Worm (Caenorhabditis elegans) whole organism, late embryonic: Measurements from ENCODE around the gene fkh-2.

Experiments used
- C08G9.2 ChIP-seq: sonication (generic microtip); optimal IDR thresholded peaks from 2 replicates; lab custom pipeline; 2016; ENCODE audit warnings: mild to moderate bottlenecking, missing genetic modification characterization, moderate library complexity, missing compliant biosample characterization
- F13H6.1 ChIP-seq: sonication (generic microtip); optimal IDR thresholded peaks from 2 replicates; lab custom pipeline; 2016; ENCODE audit warnings: missing genetic modification characterization, missing compliant biosample characterization
- K02D7.2 ChIP-seq: sonication (generic microtip); optimal IDR thresholded peaks from 2 replicates; lab custom pipeline; 2017; ENCODE audit warnings: mild to moderate bottlenecking, missing genetic modification characterization, missing compliant biosample characterization
- T23F11.4 ChIP-seq: fragments of 200-800 bp; sonication (Bioruptor generic); optimal IDR thresholded peaks from 2 replicates; lab custom pipeline; 2018; ENCODE audit warnings: mild to moderate bottlenecking, missing genetic modification characterization, missing compliant biosample characterization
- Y22D7AL.16 ChIP-seq: sonication (generic microtip); optimal IDR thresholded peaks from 2 replicates; lab custom pipeline; 2016; ENCODE audit warnings: missing genetic modification characterization, missing compliant biosample characterization
- ahr-1 ChIP-seq: sonication (generic microtip); optimal IDR thresholded peaks from 2 replicates; lab custom pipeline; 2016; ENCODE audit warnings: missing genetic modification characterization, missing compliant biosample characterization
- ceh-14 ChIP-seq: sonication (generic microtip); optimal IDR thresholded peaks from 2 replicates; lab custom pipeline; 2016; ENCODE audit warnings: missing genotype, missing genetic modification characterization, missing compliant biosample characterization
- ceh-18 ChIP-seq: sonication (generic microtip); optimal IDR thresholded peaks from 2 replicates; lab custom pipeline; 2016; ENCODE audit warnings: missing genetic modification characterization, missing compliant biosample characterization
- ceh-2 ChIP-seq: sonication (generic microtip); optimal IDR thresholded peaks from 2 replicates; lab custom pipeline; 2016; ENCODE audit warnings: missing genotype, missing genetic modification characterization, missing compliant biosample characterization
- ceh-30 ChIP-seq: fragments of 150-350 bp; optimal IDR thresholded peaks from 2 replicates; lab custom pipeline; 2014; ENCODE audit warnings: missing biosample characterization, missing genetic modification characterization
- ceh-31 ChIP-seq: sonication (generic microtip); optimal IDR thresholded peaks from 2 replicates; lab custom pipeline; 2016; ENCODE audit warnings: missing genetic modification characterization, missing compliant biosample characterization
- ceh-48 ChIP-seq: sonication (generic microtip); optimal IDR thresholded peaks from 2 replicates; lab custom pipeline; 2016; ENCODE audit warnings: missing genetic modification characterization, inconsistent platforms, missing compliant biosample characterization
- ceh-9 ChIP-seq: sonication (generic microtip); optimal IDR thresholded peaks from 2 replicates; lab custom pipeline; 2016; ENCODE audit warnings: mild to moderate bottlenecking, missing genetic modification characterization, inconsistent platforms, missing compliant biosample characterization
- elt-2 ChIP-seq: sonication (generic microtip); optimal IDR thresholded peaks from 2 replicates; lab custom pipeline; 2016; ENCODE audit warnings: missing genetic modification reagents, missing genetic modification characterization, missing compliant biosample characterization
- elt-4 ChIP-seq: sonication (generic microtip); optimal IDR thresholded peaks from 2 replicates; lab custom pipeline; 2016; ENCODE audit warnings: missing genetic modification characterization, missing compliant biosample characterization
- eyg-1 ChIP-seq: sonication (generic microtip); optimal IDR thresholded peaks from 2 replicates; lab custom pipeline; 2016; ENCODE audit warnings: missing genotype, missing genetic modification characterization, missing compliant biosample characterization
- fax-1 ChIP-seq: sonication (generic microtip); optimal IDR thresholded peaks from 2 replicates; lab custom pipeline; 2016; ENCODE audit warnings: missing genotype, missing genetic modification characterization, missing compliant biosample characterization
- fkh-10 ChIP-seq: fragments of 150-350 bp; optimal IDR thresholded peaks from 2 replicates; lab custom pipeline; 2014; ENCODE audit warnings: missing biosample characterization, missing genetic modification reagents, missing genetic modification characterization
- fkh-6 ChIP-seq: sonication (generic microtip); optimal IDR thresholded peaks from 2 replicates; lab custom pipeline; 2016; ENCODE audit warnings: missing genetic modification characterization, missing compliant biosample characterization
- hlh-6 ChIP-seq: sonication (generic microtip); optimal IDR thresholded peaks from 2 replicates; lab custom pipeline; 2016; ENCODE audit warnings: missing genotype, missing genetic modification characterization, missing compliant biosample characterization
- lim-6 ChIP-seq: sonication (generic microtip); optimal IDR thresholded peaks from 2 replicates; lab custom pipeline; 2016; ENCODE audit warnings: missing genetic modification characterization, missing compliant biosample characterization
- lin-11 ChIP-seq: fragments of 200-800 bp; sonication (Bioruptor generic); optimal IDR thresholded peaks from 2 replicates; lab custom pipeline; 2018; ENCODE audit warnings: mild to moderate bottlenecking, missing genetic modification characterization, missing compliant biosample characterization
- nfya-1 ChIP-seq: sonication (generic microtip); optimal IDR thresholded peaks from 2 replicates; lab custom pipeline; 2017; ENCODE audit warnings: missing genetic modification characterization, mild to moderate bottlenecking, missing compliant biosample characterization, antibody characterized with exemption, moderate library complexity
- nhr-11 ChIP-seq: fragments of 150-350 bp; optimal IDR thresholded peaks from 2 replicates; lab custom pipeline; 2014; ENCODE audit warnings: missing biosample characterization, missing genetic modification characterization
- npax-4 ChIP-seq: sonication (generic microtip); optimal IDR thresholded peaks from 2 replicates; lab custom pipeline; 2016; ENCODE audit warnings: missing genetic modification characterization, missing compliant biosample characterization
- odd-2 ChIP-seq: sonication (generic microtip); optimal IDR thresholded peaks from 2 replicates; lab custom pipeline; 2017; ENCODE audit warnings: antibody characterized with exemption, mild to moderate bottlenecking, missing genetic modification characterization, missing compliant biosample characterization
- pag-3 ChIP-seq: sonication (generic microtip); optimal IDR thresholded peaks from 2 replicates; lab custom pipeline; 2016; ENCODE audit warnings: missing compliant biosample characterization, missing genetic modification characterization, borderline replicate concordance
- pat-9 ChIP-seq: fragments of 200-800 bp; sonication (Bioruptor generic); optimal IDR thresholded peaks from 2 replicates; lab custom pipeline; 2018; ENCODE audit warnings: mild to moderate bottlenecking, missing genetic modification characterization, moderate library complexity, missing compliant biosample characterization
- pax-1 ChIP-seq: fragments of 150-350 bp; optimal IDR thresholded peaks from 2 replicates; lab custom pipeline; 2014; ENCODE audit warnings: missing biosample characterization, missing genetic modification characterization
- pha-4 ChIP-seq: fragments of 150-350 bp; optimal IDR thresholded peaks from 2 replicates; lab custom pipeline; 2018; ENCODE audit warnings: missing biosample characterization, missing genetic modification reagents, missing genetic modification characterization
- pros-1 ChIP-seq: fragments of 150-350 bp; optimal IDR thresholded peaks from 2 replicates; lab custom pipeline; 2014; ENCODE audit warnings: missing biosample characterization, missing genetic modification reagents, missing genetic modification characterization
- ref-2 ChIP-seq: sonication (generic microtip); optimal IDR thresholded peaks from 2 replicates; lab custom pipeline; 2016; ENCODE audit warnings: missing genetic modification characterization, missing compliant biosample characterization
- syd-9 ChIP-seq: sonication (generic microtip); optimal IDR thresholded peaks from 2 replicates; lab custom pipeline; 2016; ENCODE audit warnings: mild to moderate bottlenecking, missing genetic modification characterization, moderate library complexity, missing compliant biosample characterization
- tbx-7 ChIP-seq: sonication (generic microtip); optimal IDR thresholded peaks from 2 replicates; lab custom pipeline; 2016; ENCODE audit warnings: missing genotype, missing genetic modification characterization, missing compliant biosample characterization
- ttx-3 ChIP-seq: sonication (generic microtip); optimal IDR thresholded peaks from 2 replicates; lab custom pipeline; 2016; ENCODE audit warnings: missing genetic modification reagents, missing genetic modification characterization, missing compliant biosample characterization
- unc-42 ChIP-seq: sonication (generic microtip); optimal IDR thresholded peaks from 2 replicates; lab custom pipeline; 2016; ENCODE audit warnings: missing genotype, missing genetic modification characterization, missing compliant biosample characterization
- unc-55 ChIP-seq: sonication (generic microtip); optimal IDR thresholded peaks from 2 replicates; lab custom pipeline; 2017; ENCODE audit warnings: missing biosample characterization, missing genetic modification reagents, missing genetic modification characterization
- unc-86 ChIP-seq: sonication (generic microtip); optimal IDR thresholded peaks from 2 replicates; lab custom pipeline; 2016; ENCODE audit warnings: missing genetic modification characterization, missing compliant biosample characterization
- ztf-16 ChIP-seq: sonication (generic microtip); optimal IDR thresholded peaks from 2 replicates; lab custom pipeline; 2017; ENCODE audit warnings: missing genetic modification characterization, missing compliant biosample characterization

The fkh-2 gene

DNA sequence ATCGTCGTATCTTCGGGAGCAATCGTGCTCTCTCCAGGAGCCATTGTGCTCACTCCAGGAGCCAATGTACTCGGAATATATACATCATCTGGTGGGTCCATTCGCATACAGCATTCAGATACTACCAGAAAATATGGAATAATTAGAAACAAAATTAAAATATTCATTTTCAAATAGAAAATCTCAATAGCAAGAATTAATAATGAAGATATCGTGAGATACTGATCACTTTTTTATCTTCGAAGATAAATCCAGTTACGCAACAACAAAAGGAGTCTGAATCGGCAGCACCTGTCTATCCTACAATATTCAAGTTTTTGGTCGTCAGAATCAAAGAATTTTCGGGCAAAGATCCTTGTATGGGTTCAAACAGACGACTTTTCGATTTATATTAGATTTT is 26.6 kb upstream of the fkh-2 start, which contains the start of gene F47B7.5:
Gene F47B7.5 (minus strand): TSS at position 101 of the 400 bp plus-strand sequence.
- TF ChIP-seq tbx-7 (tag; lab: Kevin White, UChicago) (no peak), ttx-3 (tag; lab: Kevin White, UChicago) (no peak), syd-9 (no peak), fkh-6 (no peak), odd-2 (tag; lab: Kevin White, UChicago) (no peak), lim-6 (tag; lab: Kevin White, UChicago) (no peak), pha-4 (tag; lab: Kevin White, UChicago) (no peak), ztf-16 (tag; lab: Kevin White, UChicago) (no peak), ceh-48 (tag; lab: Kevin White, UChicago) (no peak), Y22D7AL.16 (no peak), nfya-1 (tag; lab: Kevin White, UChicago) (no peak), npax-4 (no peak), elt-2 (tag; lab: Kevin White, UChicago) (no peak), nhr-11 (tag; lab: Kevin White, UChicago) (no peak), fkh-10 (no peak), K02D7.2 (tag; lab: Kevin White, UChicago) (no peak)

DNA sequence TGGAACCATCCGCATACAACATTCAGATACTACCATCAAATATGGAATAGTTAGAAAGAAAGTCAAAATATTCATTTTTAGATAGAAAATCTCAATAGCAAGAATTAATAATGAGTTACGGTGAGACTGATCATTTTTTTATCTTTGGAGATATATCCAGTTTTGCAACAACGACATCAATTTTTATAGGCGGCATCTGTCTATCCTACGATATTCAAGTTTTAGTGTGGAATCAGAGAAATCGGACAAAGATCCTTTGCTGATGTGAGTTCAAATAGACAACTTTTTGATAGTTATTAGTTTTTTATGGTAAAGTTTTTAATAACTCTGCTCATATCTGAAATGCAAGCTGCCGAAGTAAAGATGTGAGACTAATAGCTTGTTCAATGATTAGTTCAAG is 24.4 kb upstream of the fkh-2 start, which contains the start of gene F47B7.4:
Gene F47B7.4 (minus strand): TSS at position 101 of the 400 bp plus-strand sequence.
- TF ChIP-seq lin-11 (tag; lab: Kevin White, UChicago) (no peak), eyg-1 (tag; lab: Kevin White, UChicago) (no peak), pax-1 (tag; lab: Kevin White, UChicago) (no peak), ceh-2 (tag; lab: Kevin White, UChicago) (no peak), syd-9 (no peak), ztf-16 (tag; lab: Kevin White, UChicago) (no peak), nfya-1 (tag; lab: Kevin White, UChicago) (no peak), T23F11.4 (GFP tag; lab: Kevin White, UChicago) (no peak), fax-1 (tag; lab: Kevin White, UChicago) (no peak), F13H6.1 (tag; lab: Kevin White, UChicago) (no peak), unc-86 (tag; lab: Kevin White, UChicago) (no peak), ceh-9 (tag; lab: Kevin White, UChicago) (no peak), unc-55 (GFP tag; lab: Kevin White, UChicago) (no peak), K02D7.2 (tag; lab: Kevin White, UChicago) (no peak)

DNA sequence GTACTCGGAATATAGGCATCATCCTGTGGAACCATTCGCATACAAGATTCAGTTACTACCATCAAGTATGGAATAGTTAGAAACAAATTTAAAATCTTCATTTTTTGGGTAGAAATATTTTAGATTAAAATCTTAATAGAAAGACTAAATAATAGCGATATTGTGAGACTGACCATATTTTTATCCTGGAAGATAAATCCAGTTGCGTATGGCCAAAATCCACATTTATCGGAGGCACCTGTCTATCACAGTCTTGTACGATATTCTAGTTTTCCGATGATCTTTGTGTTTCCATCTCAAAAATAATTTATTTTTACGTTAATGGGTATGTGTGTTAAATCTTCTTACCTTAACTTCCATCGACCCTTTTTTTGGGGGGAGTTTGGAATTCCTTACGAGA is 22.2 kb upstream of the fkh-2 start, which contains the start of gene F47B7.3:
Gene F47B7.3 (minus strand): TSS at position 101 of the 400 bp plus-strand sequence.
- TF ChIP-seq pat-9: no peak
- TF ChIP-seq pag-3 (tag; lab: Kevin White, UChicago): no peak
- no peak for TF ChIP-seq elt-4 (tag; lab: Kevin White, UChicago)
- no peak for TF ChIP-seq nfya-1 (tag; lab: Kevin White, UChicago)
- TF ChIP-seq ceh-9 (tag; lab: Kevin White, UChicago): no peak
- no peak for TF ChIP-seq T23F11.4 (GFP tag; lab: Kevin White, UChicago)
- TF ChIP-seq ref-2 (tag; lab: Kevin White, UChicago): no peak
- no peak for TF ChIP-seq elt-2 (tag; lab: Kevin White, UChicago)
- TF ChIP-seq ceh-18 (tag; lab: Kevin White, UChicago): no peak
- TF ChIP-seq ztf-16 (tag; lab: Kevin White, UChicago): no peak
- no peak for TF ChIP-seq ceh-31
- TF ChIP-seq pros-1 (tag; lab: Kevin White, UChicago): no peak
- no peak for TF ChIP-seq unc-86 (tag; lab: Kevin White, UChicago)
- no peak for TF ChIP-seq pax-1 (tag; lab: Kevin White, UChicago)
- TF ChIP-seq, all 69 proteins: peak for 0

DNA sequence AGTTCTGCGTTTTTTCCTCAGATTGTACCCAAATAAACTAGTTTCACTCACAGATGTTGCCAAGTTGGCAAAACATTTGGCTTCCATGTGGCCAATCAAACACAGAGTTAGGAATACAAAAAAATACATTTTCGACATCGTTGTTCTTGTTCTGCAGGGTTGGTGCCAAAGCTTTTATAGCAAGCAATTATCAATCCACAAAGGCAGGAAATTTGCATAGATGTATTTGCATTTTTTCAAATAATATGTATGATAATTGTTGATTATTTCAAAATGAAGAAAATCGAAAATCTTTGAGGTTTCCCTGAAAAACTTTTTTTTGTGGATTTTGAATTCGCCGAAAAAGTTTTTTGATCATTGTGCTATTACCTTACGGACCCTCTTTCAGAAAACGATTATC is 20.3 kb upstream of the fkh-2 start, which contains the start of gene T14G12.11:
Gene T14G12.11 (minus strand): TSS at position 138 of the 400 bp plus-strand sequence.
- TF ChIP-seq lin-11 (tag; lab: Kevin White, UChicago) (no peak), ceh-30 (tag; lab: Kevin White, UChicago) (no peak), pha-4 (tag; lab: Kevin White, UChicago) (no peak), ttx-3 (tag; lab: Kevin White, UChicago) (no peak), ahr-1 (no peak), unc-42 (tag; lab: Kevin White, UChicago) (no peak), eyg-1 (tag; lab: Kevin White, UChicago) (no peak), ceh-14 (tag; lab: Kevin White, UChicago) (no peak), C08G9.2 (tag; lab: Kevin White, UChicago) (no peak), unc-55 (GFP tag; lab: Kevin White, UChicago) (no peak), fkh-6 (no peak), pat-9 (no peak), ceh-31 (no peak), hlh-6 (tag; lab: Kevin White, UChicago) (no peak)
- TF ChIP-seq, all 69 proteins: peak for 0
